Worm (Caenorhabditis elegans) whole organism, L3 larva: ENCODE data around the gene F08D12.7.

Source experiments
- elt-2 ChIP-seq: sonication (generic microtip); optimal IDR thresholded peaks from 2 replicates; lab custom pipeline; 2016; ENCODE audit warnings: missing genetic modification reagents, mild to moderate bottlenecking, missing genetic modification characterization, missing compliant biosample characterization
- lin-39 ChIP-seq: fragments of 150-350 bp; optimal IDR thresholded peaks from 2 replicates; lab custom pipeline; 2018; ENCODE audit warnings: missing biosample characterization, missing genetic modification reagents, missing genetic modification characterization
- nhr-237 ChIP-seq: fragments of 150-350 bp; optimal IDR thresholded peaks from 2 replicates; lab custom pipeline; 2014; ENCODE audit warnings: missing biosample characterization, missing genetic modification characterization
- nhr-76 ChIP-seq: fragments of 150-350 bp; sonication (generic microtip); optimal IDR thresholded peaks from 5 replicates; lab custom pipeline; 2014; ENCODE audit warnings: missing biosample characterization, missing genetic modification characterization
- tbx-2 ChIP-seq: sonication (generic microtip); optimal IDR thresholded peaks from 2 replicates; lab custom pipeline; 2016; ENCODE audit warnings: mild to moderate bottlenecking, missing genetic modification characterization, missing compliant biosample characterization
- ztf-11 ChIP-seq: fragments of 150-350 bp; optimal IDR thresholded peaks from 2 replicates; lab custom pipeline; 2014; ENCODE audit warnings: missing biosample characterization, missing genetic modification characterization

DNA sequence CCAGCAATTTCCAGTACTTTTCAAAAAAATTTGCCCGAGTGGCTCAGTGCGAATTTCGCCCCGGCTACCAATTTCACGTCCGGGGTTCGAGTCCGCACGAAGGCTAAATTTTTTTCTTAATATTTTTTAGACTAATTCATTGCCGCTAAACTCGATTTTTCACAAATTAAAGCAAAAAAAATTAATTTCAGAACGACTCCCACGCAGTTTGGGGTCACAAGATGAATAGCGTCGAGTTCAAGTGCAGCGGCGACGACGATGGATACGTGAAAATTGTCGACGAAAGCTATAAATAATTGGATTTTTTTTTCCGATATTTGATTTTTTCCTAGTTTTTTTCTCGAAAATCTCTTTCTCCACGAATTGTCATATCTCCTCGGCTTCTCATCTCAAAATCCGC lies 17.6 kb downstream of the F08D12.7 start:
- TF ChIP-seq lin-39 (tag; lab: Kevin White, UChicago) (no peak), nhr-76 (no peak), elt-2 (tag; lab: Kevin White, UChicago) (peak; percentile 14), tbx-2 (tag; lab: Kevin White, UChicago) (no peak), ztf-11 (no peak), nhr-237 (no peak)
